Fruit fly (Drosophila melanogaster) whole organism, prepupa: ENCODE data around the gene U2af38.

Experiments used
- Blimp-1 ChIP-seq: fragments of 200-800 bp; sonication (Bioruptor generic); optimal IDR thresholded peaks from 3 replicates; lab custom pipeline; 2017; ENCODE audit warnings: missing biosample characterization, missing genetic modification characterization, mild to moderate bottlenecking, moderate library complexity, missing genetic modification reagents
- CG10669 ChIP-seq: fragments of 200-800 bp; sonication (Bioruptor generic); optimal IDR thresholded peaks from 3 replicates; lab custom pipeline; 2018; ENCODE audit warnings: missing biosample characterization, mild to moderate bottlenecking, missing genetic modification characterization, moderate library complexity
- CG11294 ChIP-seq: fragments of 200-800 bp; sonication (Bioruptor generic); IDR thresholded peaks from 2 replicates; pipeline ENCODE4 v1.3.6; 2022; ENCODE audit warnings: missing biosample characterization, missing genetic modification characterization
- CG11762 ChIP-seq: fragments of 200-800 bp; sonication (Bioruptor generic); optimal IDR thresholded peaks from 3 replicates; lab custom pipeline; 2016; ENCODE audit warnings: missing biosample characterization, missing genetic modification characterization; ENCODE audit not compliant: insufficient read depth
- CG11902 ChIP-seq: fragments of 200-800 bp; sonication (Bioruptor generic); optimal IDR thresholded peaks from 3 replicates; lab custom pipeline; 2016; ENCODE audit warnings: missing biosample characterization, missing genetic modification characterization
- CG15336 ChIP-seq: fragments of 200-800 bp; sonication (Bioruptor generic); IDR thresholded peaks from 2 replicates; pipeline ENCODE4 v1.3.6; 2022; ENCODE audit warnings: missing biosample characterization, missing genetic modification characterization
- CG16779 ChIP-seq: fragments of 200-800 bp; sonication (Bioruptor generic); optimal IDR thresholded peaks from 3 replicates; lab custom pipeline; 2017; ENCODE audit warnings: missing biosample characterization, mild to moderate bottlenecking, missing genetic modification characterization
- CG3032 ChIP-seq: fragments of 200-800 bp; optimal IDR thresholded peaks from 2 replicates; lab custom pipeline; 2019; ENCODE audit warnings: missing biosample characterization, mild to moderate bottlenecking, missing genetic modification characterization, moderate library complexity
- CG32006 ChIP-seq: fragments of 200-800 bp; sonication (Bioruptor generic); optimal IDR thresholded peaks from 3 replicates; lab custom pipeline; 2017; ENCODE audit warnings: missing biosample characterization, mild to moderate bottlenecking, missing genetic modification characterization
- CG34406 ChIP-seq: fragments of 200-800 bp; sonication (Bioruptor generic); optimal IDR thresholded peaks from 3 replicates; lab custom pipeline; 2016; ENCODE audit warnings: missing biosample characterization, missing genetic modification characterization
- CG3919 ChIP-seq: fragments of 200-800 bp; sonication (Bioruptor generic); optimal IDR thresholded peaks from 3 replicates; lab custom pipeline; 2016; ENCODE audit warnings: missing biosample characterization, missing genetic modification characterization
- CG4318 ChIP-seq: fragments of 200-800 bp; sonication (Bioruptor generic); optimal IDR thresholded peaks from 3 replicates; lab custom pipeline; 2017; ENCODE audit warnings: missing biosample characterization, mild to moderate bottlenecking, missing genetic modification characterization
- CG6163 ChIP-seq: fragments of 200-800 bp; sonication (Bioruptor generic); IDR thresholded peaks from 3 replicates; pipeline ENCODE4 v1.3.6; 2022; ENCODE audit warnings: missing biosample characterization, missing genetic modification characterization
- CG7368 ChIP-seq: fragments of 200-800 bp; sonication (Bioruptor generic); optimal IDR thresholded peaks from 3 replicates; lab custom pipeline; 2016; ENCODE audit warnings: missing biosample characterization, missing genetic modification characterization
- CG8119 ChIP-seq: fragments of 200-800 bp; sonication (Bioruptor generic); IDR thresholded peaks from 3 replicates; pipeline ENCODE4 v1.3.6; 2022; ENCODE audit warnings: missing biosample characterization, missing genetic modification characterization
- CG8319 ChIP-seq: fragments of 200-800 bp; sonication (Bioruptor generic); optimal IDR thresholded peaks from 3 replicates; lab custom pipeline; 2016; ENCODE audit warnings: missing biosample characterization, missing genetic modification characterization
- CG8632 ChIP-seq: fragments of 200-800 bp; sonication (Bioruptor generic); optimal IDR thresholded peaks from 3 replicates; lab custom pipeline; 2016; ENCODE audit warnings: missing biosample characterization, missing genetic modification characterization
- CG9139 ChIP-seq: fragments of 200-800 bp; sonication (Bioruptor generic); optimal IDR thresholded peaks from 3 replicates; lab custom pipeline; 2017; ENCODE audit warnings: missing biosample characterization, mild to moderate bottlenecking, missing genetic modification characterization
- Eip75B ChIP-seq: fragments of 200-800 bp; sonication (Bioruptor generic); optimal IDR thresholded peaks from 3 replicates; lab custom pipeline; 2016; ENCODE audit warnings: missing biosample characterization, missing genetic modification characterization
- Eip78C ChIP-seq: fragments of 200-800 bp; sonication (Bioruptor generic); peaks from one replicate; lab custom pipeline; 2016; ENCODE audit warnings: missing biosample characterization, missing genetic modification characterization
- Eip93F ChIP-seq: fragments of 200-800 bp; sonication (Bioruptor generic); optimal IDR thresholded peaks from 2 replicates; lab custom pipeline; 2016; ENCODE audit warnings: missing biosample characterization, mild to moderate bottlenecking, missing genetic modification characterization
- Ets21C ChIP-seq: fragments of 200-800 bp; sonication (Bioruptor generic); optimal IDR thresholded peaks from 3 replicates; lab custom pipeline; 2016; ENCODE audit warnings: missing biosample characterization, missing genetic modification characterization
- Hr38 ChIP-seq: sonication (Bioruptor generic); optimal IDR thresholded peaks from 2 replicates; lab custom pipeline; 2016; ENCODE audit warnings: missing biosample characterization, missing genetic modification characterization
- Lpt ChIP-seq: fragments of 200-800 bp; sonication (Bioruptor generic); optimal IDR thresholded peaks from 3 replicates; lab custom pipeline; 2016; ENCODE audit warnings: missing biosample characterization, missing genetic modification characterization
- Met ChIP-seq: fragments of 200-800 bp; sonication (Bioruptor generic); optimal IDR thresholded peaks from 3 replicates; lab custom pipeline; 2016; ENCODE audit warnings: missing biosample characterization, missing genetic modification characterization
- OdsH ChIP-seq: fragments of 200-800 bp; sonication (Bioruptor generic); optimal IDR thresholded peaks from 3 replicates; lab custom pipeline; 2016; ENCODE audit warnings: missing biosample characterization, missing genetic modification characterization
- Smox ChIP-seq: fragments of 200-800 bp; sonication (Bioruptor generic); optimal IDR thresholded peaks from 3 replicates; lab custom pipeline; 2016; ENCODE audit warnings: missing biosample characterization, missing genetic modification characterization
- Sox102F ChIP-seq: fragments of 200-800 bp; sonication (Bioruptor generic); optimal IDR thresholded peaks from 2 replicates; lab custom pipeline; 2016; ENCODE audit warnings: missing biosample characterization, mild to moderate bottlenecking, missing genetic modification characterization
- Sox14 ChIP-seq: fragments of 200-800 bp; sonication (Bioruptor generic); optimal IDR thresholded peaks from 3 replicates; lab custom pipeline; 2016; ENCODE audit warnings: missing biosample characterization, missing genetic modification characterization
- Sox15 ChIP-seq: fragments of 200-800 bp; sonication (Bioruptor generic); optimal IDR thresholded peaks from 3 replicates; lab custom pipeline; 2016; ENCODE audit warnings: missing biosample characterization, missing genetic modification characterization
- achi ChIP-seq: fragments of 200-800 bp; sonication (Bioruptor generic); optimal IDR thresholded peaks from 3 replicates; lab custom pipeline; 2016; ENCODE audit warnings: missing biosample characterization, missing genetic modification characterization
- acj6 ChIP-seq: fragments of 200-800 bp; sonication (Bioruptor generic); optimal IDR thresholded peaks from 3 replicates; lab custom pipeline; 2016; ENCODE audit warnings: missing biosample characterization, missing genetic modification characterization
- cyc ChIP-seq: fragments of 200-800 bp; sonication (Bioruptor generic); optimal IDR thresholded peaks from 3 replicates; lab custom pipeline; 2016; ENCODE audit warnings: missing biosample characterization, missing genetic modification characterization
- dac ChIP-seq: fragments of 200-800 bp; sonication (Bioruptor generic); optimal IDR thresholded peaks from 2 replicates; lab custom pipeline; 2017; ENCODE audit warnings: missing biosample characterization, mild to moderate bottlenecking, missing genetic modification characterization
- esn ChIP-seq: fragments of 200-800 bp; sonication (Bioruptor generic); optimal IDR thresholded peaks from 2 replicates; lab custom pipeline; 2016; ENCODE audit warnings: missing biosample characterization, mild to moderate bottlenecking, missing genetic modification characterization, moderate library complexity
- fd59A ChIP-seq: fragments of 200-800 bp; sonication (Bioruptor generic); optimal IDR thresholded peaks from 2 replicates; lab custom pipeline; 2017; ENCODE audit warnings: missing biosample characterization, mild to moderate bottlenecking, missing genetic modification characterization, missing genetic modification reagents
- fd85E ChIP-seq: fragments of 200-800 bp; sonication (Bioruptor generic); optimal IDR thresholded peaks from 3 replicates; lab custom pipeline; 2016; ENCODE audit warnings: missing biosample characterization, missing genetic modification characterization
- fkh ChIP-seq: fragments of 200-800 bp; sonication (Bioruptor generic); optimal IDR thresholded peaks from 3 replicates; lab custom pipeline; 2017; ENCODE audit warnings: missing biosample characterization, mild to moderate bottlenecking, missing genetic modification characterization, moderate library complexity
- lz ChIP-seq: fragments of 200-800 bp; sonication (Bioruptor generic); optimal IDR thresholded peaks from 3 replicates; lab custom pipeline; 2016; ENCODE audit warnings: missing biosample characterization, missing genetic modification characterization
- net ChIP-seq: fragments of 200-800 bp; sonication (Bioruptor generic); optimal IDR thresholded peaks from 3 replicates; lab custom pipeline; 2016; ENCODE audit warnings: missing biosample characterization, missing genetic modification characterization
- pdm3 ChIP-seq: fragments of 200-800 bp; sonication (Bioruptor generic); optimal IDR thresholded peaks from 3 replicates; lab custom pipeline; 2016; ENCODE audit warnings: missing biosample characterization, missing genetic modification characterization
- salr ChIP-seq, 2 experiments: fragments of 200-800 bp; sonication (Bioruptor generic); optimal IDR thresholded peaks; 3 replicates each; lab custom pipeline; 2016 to 2018; ENCODE audit warnings: missing biosample characterization in 2 of 2, missing genetic modification characterization in 2 of 2, mild to moderate bottlenecking in 1 of 2
- spab ChIP-seq: fragments of 200-800 bp; sonication (Bioruptor generic); optimal IDR thresholded peaks from 2 replicates; lab custom pipeline; 2017; ENCODE audit warnings: missing biosample characterization, mild to moderate bottlenecking, missing genetic modification characterization, missing genetic modification reagents
- ss ChIP-seq, 2 experiments: fragments of 200-800 bp; sonication (Bioruptor generic); optimal IDR thresholded peaks; 2 replicates in 1 of 2; 3 replicates in 1 of 2; lab custom pipeline; 2017 to 2018; ENCODE audit warnings: mild to moderate bottlenecking in 2 of 2, missing biosample characterization in 2 of 2, missing genetic modification characterization in 2 of 2, moderate library complexity in 1 of 2
- svp ChIP-seq: fragments of 200-800 bp; sonication (Bioruptor generic); peaks from one replicate; lab custom pipeline; 2016; ENCODE audit warnings: missing biosample characterization, missing genetic modification characterization
- topi ChIP-seq: fragments of 200-800 bp; sonication (Bioruptor generic); optimal IDR thresholded peaks from 3 replicates; lab custom pipeline; 2016; ENCODE audit warnings: missing biosample characterization, missing genetic modification characterization
- vri ChIP-seq: fragments of 200-800 bp; sonication (Bioruptor generic); optimal IDR thresholded peaks from 3 replicates; lab custom pipeline; 2016; ENCODE audit warnings: missing biosample characterization, mild to moderate bottlenecking, missing genetic modification characterization

Gene U2af38

dm6 chr2L:286421-286820 lies 8.1 kb downstream of the U2af38 start (continued):
- TF ChIP-seq CG32006 (GFP tag; lab: Kevin White, UChicago) (peak; percentile 54), svp (GFP tag; lab: Kevin White, UChicago) (peak; percentile 95), Smox (GFP tag; lab: Kevin White, UChicago) (no peak), CG11762 (GFP tag; lab: Kevin White, UChicago) (peak; percentile 62), Eip93F (peak; percentile 92), Blimp-1 (GFP tag; lab: Kevin White, UChicago) (no peak), lz (GFP tag; lab: Kevin White, UChicago) (peak; percentile 73), CG8319 (GFP tag; lab: Kevin White, UChicago) (peak; percentile 44), dac (no peak), net (GFP tag; lab: Kevin White, UChicago) (peak; percentile 80), CG11902 (GFP tag; lab: Kevin White, UChicago) (peak; percentile 46), Hr38 (GFP tag; lab: Kevin White, UChicago) (no peak), Lpt (peak; percentile 8), Sox14 (GFP tag; lab: Kevin White, UChicago) (peak; percentile 87), CG16779 (tag; lab: Kevin White, UChicago) (peak; percentile 86), CG7368 (peak; percentile 78), spab (GFP tag; lab: Kevin White, UChicago) (peak; percentile 46), Eip78C (peak; percentile 91), Met (peak; percentile 84), achi (GFP tag; lab: Kevin White, UChicago) (peak; percentile 55), ss (GFP tag; optimal IDR thresholded peaks at IDR 0.05; lab: Kevin White, UChicago) (peak; percentile 64 to 82), cyc (GFP tag; lab: Kevin White, UChicago) (peak; percentile 83), CG3032 (tag; lab: Kevin White, UChicago) (peak; percentile 40), CG6163 (GFP tag; lab: Robert Waterston, UW) (peak; percentile 73), topi (peak; percentile 81), Eip75B (GFP tag; lab: Kevin White, UChicago) (peak; percentile 84), CG11294 (GFP tag; lab: Robert Waterston, UW) (peak; percentile 35; the same call in 1 of the 2 replicates), CG15336 (GFP tag; lab: Robert Waterston, UW) (peak; percentile 70), esn (GFP tag; lab: Kevin White, UChicago) (peak; percentile 88), vri (GFP tag; lab: Kevin White, UChicago) (peak; percentile 90), OdsH (peak; percentile 70), Ets21C (GFP tag; lab: Kevin White, UChicago) (peak; percentile 66), pdm3 (peak; percentile 80), CG9139 (GFP tag; lab: Kevin White, UChicago) (peak; percentile 58)

- TF ChIP-seq topi (peak; percentile 45), lz (GFP tag; lab: Kevin White, UChicago) (peak; percentile 48), Hr38 (GFP tag; lab: Kevin White, UChicago) (no peak), CG10669 (GFP tag; lab: Kevin White, UChicago) (peak; percentile 8), acj6 (peak; percentile 53), CG3032 (tag; lab: Kevin White, UChicago) (peak; percentile 17), achi (GFP tag; lab: Kevin White, UChicago) (peak; percentile 47), Sox15 (no peak), fd59A (GFP tag; lab: Kevin White, UChicago) (no peak), CG3919 (GFP tag; lab: Kevin White, UChicago) (peak; percentile 59), Eip75B (GFP tag; lab: Kevin White, UChicago) (peak; percentile 56), dac (no peak), CG15336 (GFP tag; lab: Robert Waterston, UW) (no peak), CG32006 (GFP tag; lab: Kevin White, UChicago) (peak; percentile 6), Eip78C (peak; percentile 78), CG8632 (GFP tag; lab: Kevin White, UChicago) (peak; percentile 27), Sox102F (GFP tag; lab: Kevin White, UChicago) (no peak), fd85E (GFP tag; lab: Kevin White, UChicago) (no peak), pdm3 (peak; percentile 47), Blimp-1 (GFP tag; lab: Kevin White, UChicago) (peak; percentile 1), vri (GFP tag; lab: Kevin White, UChicago) (no peak), CG8119 (no peak), fkh (GFP tag; lab: Kevin White, UChicago) (peak; percentile 6), CG34406 (GFP tag; lab: Kevin White, UChicago) (peak; percentile 35), Ets21C (GFP tag; lab: Kevin White, UChicago) (peak; percentile 28), Sox14 (GFP tag; lab: Kevin White, UChicago) (peak; percentile 64), CG11294 (GFP tag; lab: Robert Waterston, UW) (no peak), salr (GFP tag; optimal IDR thresholded peaks at IDR 0.05; lab: Kevin White, UChicago) (peak in 1 of 2 experiments; percentile 17), OdsH (peak; percentile 42), CG4318 (GFP tag; lab: Kevin White, UChicago) (no peak), CG16779 (tag; lab: Kevin White, UChicago) (no peak), esn (GFP tag; lab: Kevin White, UChicago) (peak; percentile 61), CG9139 (GFP tag; lab: Kevin White, UChicago) (peak; percentile 42)
Measured at dm6 chr2L:285596-286023, 8.9 kb downstream of the U2af38 start.
